Fruit fly (Drosophila melanogaster): ENCODE measurements around the gene bbg.

DNA sequence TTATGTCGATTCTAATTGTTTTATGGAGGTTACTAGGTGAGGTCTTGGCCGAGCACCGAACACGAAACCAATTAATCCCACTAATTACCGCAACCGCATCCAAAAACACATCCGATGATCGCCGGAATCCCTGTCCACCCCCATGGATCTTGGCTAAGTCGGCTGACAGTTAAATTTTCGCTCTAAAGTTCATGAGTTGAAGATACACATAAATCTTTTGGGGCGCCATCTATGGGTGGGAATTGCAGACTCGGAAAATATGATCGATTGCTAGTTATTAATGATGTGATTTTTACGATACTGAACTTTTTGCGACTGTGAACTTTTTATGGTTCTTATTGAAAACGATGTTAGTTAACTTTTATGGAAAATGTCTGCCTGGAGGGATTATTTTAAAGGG is 75.0 kb downstream of the bbg start:
- TF ChIP-seq Eip75B (GFP tag; optimal IDR thresholded peaks at IDR 0.05) (no peak), Ets21C (GFP tag; optimal IDR thresholded peaks at IDR 0.05) (no peak), CG11902 (GFP tag; optimal IDR thresholded peaks at IDR 0.05) (no peak), Blimp-1 (GFP tag; optimal IDR thresholded peaks at IDR 0.05) (no peak)

All from whole organism, prepupa.